Worm (Caenorhabditis elegans): ENCODE measurements around the gene Y57G11C.51.

The Y57G11C.51 gene

DNA sequence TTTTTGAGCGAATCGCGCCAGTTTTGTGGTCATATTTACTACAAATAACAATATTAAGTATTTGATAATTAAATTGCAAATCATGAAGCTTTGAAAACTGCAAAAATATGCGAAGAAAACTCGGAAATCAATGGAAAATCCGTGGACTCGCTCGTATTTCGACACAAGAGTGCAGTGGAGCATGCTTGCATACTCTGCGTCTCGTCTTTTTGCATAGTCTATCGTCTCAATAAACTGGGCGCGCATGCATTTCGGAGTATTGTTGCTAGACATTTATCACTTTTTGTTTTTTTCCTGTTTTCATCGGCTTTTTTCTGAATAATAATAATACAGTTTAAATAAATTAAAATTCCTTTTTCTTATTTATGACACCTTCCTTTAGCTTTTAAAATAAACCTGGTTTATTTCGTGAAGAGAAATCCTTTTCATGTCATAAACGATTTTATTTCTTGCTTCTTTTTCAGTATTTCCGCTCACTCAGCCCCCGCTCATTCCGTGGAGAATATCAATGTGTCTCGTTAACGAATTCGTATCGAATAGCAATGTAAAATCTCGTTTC lies 6.6 kb downstream of the Y57G11C.51 start, which contains the start of the genes mrps-7 and Y57G11C.3:
TSS of gene mrps-7 (minus strand) at position 38 of the 559 bp plus-strand sequence.
TSS of gene Y57G11C.3 (plus strand) at position 509 of the 559 bp plus-strand sequence.
- peak; percentile 0 for TF ChIP-seq hmg-4 (GFP tag; optimal IDR thresholded peaks at IDR 0.05)
- peak; percentile 83 for TF ChIP-seq F13C5.2 (tag; optimal IDR thresholded peaks at IDR 0.05)
- no peak for TF ChIP-seq tbx-37 (GFP tag; conservative IDR thresholded peaks at IDR 0.05)

DNA sequence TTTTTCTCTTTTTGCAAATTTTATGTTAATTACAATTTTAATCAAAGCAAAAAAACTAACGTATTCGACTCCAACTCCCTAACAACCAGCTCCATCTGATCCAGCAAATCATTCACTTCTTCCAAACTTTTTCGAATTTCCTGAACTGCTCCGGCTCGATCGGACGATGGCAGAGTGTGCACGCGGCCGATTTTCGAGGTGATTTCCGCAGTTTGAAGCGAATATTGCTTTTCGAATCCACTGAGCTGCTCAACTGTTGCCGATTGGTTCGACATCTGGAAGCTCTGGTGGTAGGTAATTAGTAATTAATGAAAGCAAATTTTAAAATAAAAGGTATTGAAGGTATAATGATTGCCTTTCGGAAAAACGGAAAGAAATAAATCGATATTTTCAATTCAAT lies 8.0 kb downstream of the Y57G11C.51 start, which contains the start of gene vti-1:
TSS of gene vti-1 (minus strand) at position 284 of the 400 bp plus-strand sequence.
- TF ChIP-seq tbx-37 (GFP tag; conservative IDR thresholded peaks at IDR 0.05): no peak
- TF ChIP-seq pes-1 (GFP tag; IDR thresholded peaks at IDR 0.05): no peak
- no peak for TF ChIP-seq ceh-36 (tag; optimal IDR thresholded peaks at IDR 0.05)
- TF ChIP-seq sea-1 (GFP tag; conservative IDR thresholded peaks at IDR 0.05): no peak
- TF ChIP-seq tbx-11 (GFP tag; IDR thresholded peaks at IDR 0.05): no peak
- no peak for TF ChIP-seq ceh-13 (GFP tag; optimal IDR thresholded peaks at IDR 0.05)
- no peak for TF ChIP-seq B0310.2 (tag; optimal IDR thresholded peaks at IDR 0.05)
- TF ChIP-seq ets-7 (tag; optimal IDR thresholded peaks at IDR 0.05): no peak
- TF ChIP-seq aly-1 (tag; optimal IDR thresholded peaks at IDR 0.05): no peak

DNA sequence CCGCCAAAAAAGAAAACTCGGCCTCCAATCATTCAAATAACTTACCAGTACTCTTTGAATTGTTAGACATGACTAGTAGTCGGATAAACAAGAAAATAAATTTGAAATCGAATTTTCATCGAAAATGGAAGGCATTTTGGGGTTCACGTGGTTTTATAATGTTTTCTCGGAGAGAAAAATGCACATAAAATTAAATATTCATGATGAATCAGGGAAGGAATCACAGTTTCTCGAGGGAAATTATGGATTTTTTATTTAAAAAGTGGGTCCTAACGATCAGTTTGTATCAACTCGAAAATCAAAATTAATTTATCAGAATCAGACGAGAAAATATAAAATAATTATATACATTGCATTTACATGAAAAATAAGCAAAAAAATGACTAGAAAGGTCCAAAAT lies 9.0 kb downstream of the Y57G11C.51 start, which contains the start of gene Y57G11C.5:
TSS of gene Y57G11C.5 (minus strand) at position 101 of the 400 bp plus-strand sequence.
- TF ChIP-seq scrt-1 (GFP tag; IDR thresholded peaks at IDR 0.05) (no peak), F13C5.2 (tag; optimal IDR thresholded peaks at IDR 0.05) (no peak), hmg-4 (GFP tag; optimal IDR thresholded peaks at IDR 0.05) (no peak), ceh-13 (GFP tag; optimal IDR thresholded peaks at IDR 0.05) (no peak), hmbx-1 (tag; optimal IDR thresholded peaks at IDR 0.05) (no peak), ceh-36 (tag; optimal IDR thresholded peaks at IDR 0.05) (no peak), aly-1 (tag; optimal IDR thresholded peaks at IDR 0.05) (no peak), B0310.2 (tag; optimal IDR thresholded peaks at IDR 0.05) (no peak), pes-1 (GFP tag; IDR thresholded peaks at IDR 0.05) (no peak), ama-1 (optimal IDR thresholded peaks at IDR 0.05) (no peak), hnd-1 (tag; optimal IDR thresholded peaks at IDR 0.05) (no peak), sea-1 (GFP tag; conservative IDR thresholded peaks at IDR 0.05) (no peak), tra-4 (tag; optimal IDR thresholded peaks at IDR 0.05) (no peak), tbx-37 (GFP tag; conservative IDR thresholded peaks at IDR 0.05) (no peak), ets-7 (tag; optimal IDR thresholded peaks at IDR 0.05) (no peak), tbx-11 (GFP tag; IDR thresholded peaks at IDR 0.05) (no peak)

DNA sequence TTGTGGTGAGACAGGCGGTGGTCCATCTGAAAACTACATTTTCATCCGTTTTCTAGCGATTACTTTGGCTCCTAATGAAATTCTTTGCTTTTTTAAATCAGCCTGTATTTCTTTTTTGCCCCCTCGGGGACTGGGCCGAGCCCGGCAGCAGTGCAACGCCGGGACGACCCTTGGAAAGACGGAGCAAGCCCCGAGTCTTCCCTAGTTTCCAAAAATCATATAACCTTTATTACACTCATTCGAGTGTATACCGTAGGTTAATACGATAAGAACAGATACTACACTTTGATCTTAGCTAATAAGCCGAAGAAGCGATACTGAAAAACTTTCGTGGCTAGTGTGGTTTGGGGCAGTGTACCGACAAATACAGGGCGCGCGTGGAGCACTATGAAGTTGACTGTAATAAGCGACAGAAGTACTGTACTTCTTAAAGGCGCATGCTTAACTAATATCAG lies 9.6 kb downstream of the Y57G11C.51 start:
- TF ChIP-seq ceh-36 (tag; optimal IDR thresholded peaks at IDR 0.05): no peak

DNA sequence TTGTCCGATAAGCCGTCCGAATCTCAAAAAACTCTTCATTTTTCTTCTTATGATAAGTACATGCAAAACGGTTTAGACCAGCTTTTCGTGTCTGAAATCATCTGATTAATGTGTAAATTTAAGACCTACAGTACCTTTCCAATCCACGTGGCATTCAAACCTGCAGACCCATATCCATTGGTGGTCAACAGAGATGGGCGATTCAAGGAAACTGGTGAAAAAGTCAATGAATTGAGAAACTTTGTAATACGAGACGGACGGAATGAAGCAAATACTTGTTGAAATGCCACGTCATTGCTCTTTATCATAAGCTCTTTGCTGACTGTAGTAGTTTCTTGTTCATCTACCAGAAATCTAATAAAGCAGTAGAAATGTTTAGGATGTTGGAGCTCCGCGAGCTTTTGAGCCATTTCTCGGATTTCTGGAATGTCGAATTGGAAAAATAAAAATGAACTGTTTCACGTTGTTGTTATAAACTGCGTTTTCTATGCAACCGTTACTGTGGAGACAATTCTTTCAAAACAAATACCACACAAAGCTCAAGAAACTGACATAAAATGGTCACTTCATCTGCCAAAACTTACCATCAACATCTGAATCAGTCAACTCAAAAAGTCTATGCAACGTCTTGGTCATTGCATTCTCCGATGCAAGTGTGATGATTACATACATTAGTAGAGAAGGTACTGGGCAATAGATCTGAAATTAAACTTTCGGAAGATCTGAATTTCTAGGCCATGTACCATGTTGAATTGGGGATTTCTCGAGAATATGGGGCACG lies 10.2 kb downstream of the Y57G11C.51 start:
- TF ChIP-seq tbx-37 (GFP tag; conservative IDR thresholded peaks at IDR 0.05) (no peak), B0310.2 (tag; optimal IDR thresholded peaks at IDR 0.05) (no peak), scrt-1 (GFP tag; IDR thresholded peaks at IDR 0.05) (no peak), hnd-1 (tag; optimal IDR thresholded peaks at IDR 0.05) (no peak), ama-1 (optimal IDR thresholded peaks at IDR 0.05) (no peak), tra-4 (tag; optimal IDR thresholded peaks at IDR 0.05) (no peak), tbx-11 (GFP tag; IDR thresholded peaks at IDR 0.05) (no peak), pes-1 (GFP tag; IDR thresholded peaks at IDR 0.05) (no peak), sea-1 (GFP tag; conservative IDR thresholded peaks at IDR 0.05) (no peak), flt-1 (GFP tag; IDR thresholded peaks at IDR 0.05) (no peak)

DNA sequence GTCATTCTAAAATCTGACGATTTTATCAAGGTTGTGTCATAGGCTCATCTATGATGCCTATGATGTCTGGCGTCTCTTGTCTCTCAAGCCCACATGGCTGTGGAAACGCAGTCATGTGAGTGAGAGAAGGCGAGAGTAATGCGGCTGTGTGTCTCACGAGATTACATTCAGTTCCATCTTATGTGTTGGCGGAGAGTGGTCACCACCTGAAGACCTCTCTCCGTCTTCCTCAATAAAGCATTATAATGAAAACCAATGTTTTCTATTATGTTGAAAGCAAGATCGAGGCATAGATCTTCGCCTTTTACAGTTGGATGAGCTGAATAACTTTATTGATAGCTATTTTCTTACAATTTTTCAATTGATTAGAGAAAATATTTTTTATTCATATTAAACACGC lies 11.0 kb downstream of the Y57G11C.51 start:
- TF ChIP-seq F13C5.2 (tag; optimal IDR thresholded peaks at IDR 0.05): peak; percentile 7

DNA sequence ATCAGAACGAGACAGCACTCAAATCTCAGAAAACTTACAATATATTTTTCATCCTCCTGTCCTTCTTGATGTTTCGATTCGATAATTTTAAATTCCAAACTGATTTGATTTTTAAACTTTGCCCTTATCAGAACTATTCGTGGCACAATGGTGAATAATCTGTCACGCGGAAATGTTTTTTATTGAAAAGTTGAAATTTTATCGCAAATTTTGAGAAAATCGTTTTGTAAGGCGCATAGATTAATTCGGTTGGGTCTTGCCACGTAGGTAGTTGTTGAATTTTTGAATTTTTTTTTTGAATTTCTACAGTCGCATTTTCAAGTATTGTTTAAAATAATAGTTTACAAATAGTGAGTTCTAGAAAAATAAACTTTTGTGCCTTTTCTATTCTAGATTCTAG lies 13.5 kb downstream of the Y57G11C.51 start, which contains the start of gene ptp-5.2:
TSS of gene ptp-5.2 (minus strand) at position 101 of the 400 bp plus-strand sequence.
- no peak for TF ChIP-seq ets-7 (tag; optimal IDR thresholded peaks at IDR 0.05)
- no peak for TF ChIP-seq ama-1 (optimal IDR thresholded peaks at IDR 0.05)
- no peak for TF ChIP-seq hmbx-1 (tag; optimal IDR thresholded peaks at IDR 0.05)
- no peak for TF ChIP-seq ceh-36 (tag; optimal IDR thresholded peaks at IDR 0.05)
- TF ChIP-seq tbx-37 (GFP tag; conservative IDR thresholded peaks at IDR 0.05): no peak
- no peak for TF ChIP-seq pes-1 (GFP tag; IDR thresholded peaks at IDR 0.05)
- no peak for TF ChIP-seq aly-1 (tag; optimal IDR thresholded peaks at IDR 0.05)
- no peak for TF ChIP-seq hnd-1 (tag; optimal IDR thresholded peaks at IDR 0.05)

DNA sequence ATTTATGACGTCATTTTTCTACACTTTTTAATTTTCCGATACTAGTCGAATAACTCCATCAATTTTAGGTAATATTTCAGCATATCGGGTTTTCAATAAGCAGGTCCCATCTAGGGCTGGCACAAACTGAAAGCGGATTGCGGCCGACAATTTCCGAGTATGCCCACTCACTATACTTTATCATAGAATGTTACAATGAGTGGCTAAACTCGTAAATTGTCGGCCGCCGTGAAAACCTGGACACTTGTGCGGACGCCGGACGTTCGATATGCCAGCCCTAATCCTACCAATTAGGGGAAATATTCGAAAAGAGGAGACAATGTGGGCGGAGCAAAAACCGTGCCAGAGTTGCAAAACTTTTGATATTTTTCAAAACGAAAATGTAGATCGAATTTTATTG lies 14.7 kb downstream of the Y57G11C.51 start:
- TF ChIP-seq tbx-11 (GFP tag; IDR thresholded peaks at IDR 0.05) (no peak), ama-1 (optimal IDR thresholded peaks at IDR 0.05) (no peak), pes-1 (GFP tag; IDR thresholded peaks at IDR 0.05) (no peak), tra-4 (tag; optimal IDR thresholded peaks at IDR 0.05) (no peak), B0310.2 (tag; optimal IDR thresholded peaks at IDR 0.05) (no peak), ceh-13 (GFP tag; optimal IDR thresholded peaks at IDR 0.05) (no peak), hmg-4 (GFP tag; optimal IDR thresholded peaks at IDR 0.05) (no peak), hmbx-1 (tag; optimal IDR thresholded peaks at IDR 0.05) (no peak)

All from whole organism, early embryonic.